Fruit fly (Drosophila melanogaster) whole organism, embryonic: Measurements from ENCODE around the gene Prx5.

Experiments used
- CG10543 ChIP-seq: fragments of 200-800 bp; sonication (Bioruptor generic); optimal IDR thresholded peaks from 3 replicates; lab custom pipeline; 2017; ENCODE audit warnings: missing biosample characterization, mild to moderate bottlenecking, missing genetic modification characterization, moderate library complexity
- CG11093 ChIP-seq: fragments of 200-800 bp; sonication (Bioruptor generic); IDR thresholded peaks from 3 replicates; pipeline ENCODE4 v1.3.6; 2022; ENCODE audit warnings: missing biosample characterization, missing genetic modification characterization
- CG12236 ChIP-seq: fragments of 200-800 bp; sonication (Bioruptor generic); optimal IDR thresholded peaks from 2 replicates; lab custom pipeline; 2016; ENCODE audit warnings: missing biosample characterization, missing genetic modification characterization
- CG12769 ChIP-seq: fragments of 200-800 bp; sonication (Bioruptor generic); optimal IDR thresholded peaks from 2 replicates; lab custom pipeline; 2019; ENCODE audit warnings: missing biosample characterization, mild to moderate bottlenecking, missing genetic modification characterization, moderate library complexity
- CG13624 ChIP-seq: fragments of 200-800 bp; sonication (Bioruptor generic); optimal IDR thresholded peaks from 2 replicates; lab custom pipeline; 2016; ENCODE audit warnings: missing biosample characterization, missing genetic modification characterization
- CG14014 ChIP-seq: fragments of 200-800 bp; sonication (Bioruptor generic); IDR thresholded peaks from 2 replicates; pipeline ENCODE4 v1.3.6; 2022; ENCODE audit warnings: missing biosample characterization, missing genetic modification characterization
- CG2129 ChIP-seq: fragments of 200-800 bp; sonication (Bioruptor generic); IDR thresholded peaks from 2 replicates; pipeline ENCODE4 v1.3.6; 2022; ENCODE audit warnings: missing biosample characterization, missing genetic modification characterization; ENCODE audit not compliant: partially characterized antibody
- CG42726 ChIP-seq: fragments of 200-800 bp; sonication (Bioruptor generic); IDR thresholded peaks from 2 replicates; pipeline ENCODE4 v1.3.6; 2022; ENCODE audit warnings: missing biosample characterization, missing genetic modification characterization; ENCODE audit not compliant: partially characterized antibody
- CG43689 ChIP-seq: fragments of 200-800 bp; sonication (Bioruptor generic); IDR thresholded peaks from 2 replicates; pipeline ENCODE4 v1.3.6; 2022; ENCODE audit warnings: missing biosample characterization, missing genetic modification characterization
- CG7987 ChIP-seq: fragments of 200-800 bp; sonication (Bioruptor generic); optimal IDR thresholded peaks from 2 replicates; lab custom pipeline; 2018; ENCODE audit warnings: missing biosample characterization, mild to moderate bottlenecking, missing genetic modification characterization, moderate library complexity
- Dbx ChIP-seq: fragments of 200-800 bp; sonication (Bioruptor generic); IDR thresholded peaks from 3 replicates; pipeline ENCODE4 v1.3.6; 2022; ENCODE audit warnings: missing biosample characterization, missing genetic modification characterization
- Dp ChIP-seq: fragments of 200-800 bp; sonication (Bioruptor generic); optimal IDR thresholded peaks from 2 replicates; lab custom pipeline; 2018; ENCODE audit warnings: missing biosample characterization, mild to moderate bottlenecking, missing genetic modification characterization, moderate library complexity
- Nf-YB ChIP-seq: fragments of 200-800 bp; sonication (Bioruptor generic); optimal IDR thresholded peaks from 3 replicates; lab custom pipeline; 2019; ENCODE audit warnings: missing biosample characterization, mild to moderate bottlenecking, missing genetic modification characterization, moderate library complexity
- Nf-YC ChIP-seq: fragments of 200-800 bp; optimal IDR thresholded peaks from 3 replicates; lab custom pipeline; 2019; ENCODE audit warnings: missing biosample characterization, mild to moderate bottlenecking, missing genetic modification characterization, moderate library complexity
- Tbp ChIP-seq: fragments of >200 bp; optimal IDR thresholded peaks from 2 replicates; lab custom pipeline; 2018; ENCODE audit warnings: missing biosample characterization, missing genetic modification characterization
- Usf ChIP-seq: fragments of 200-800 bp; sonication (Bioruptor generic); optimal IDR thresholded peaks from 2 replicates; lab custom pipeline; 2017; ENCODE audit warnings: missing genotype, missing biosample characterization, missing genetic modification characterization
- crol ChIP-seq: fragments of 200-800 bp; sonication (Bioruptor generic); IDR thresholded peaks from 2 replicates; pipeline ENCODE4 v1.3.6; 2022; ENCODE audit warnings: missing biosample characterization, missing genetic modification characterization
- hth ChIP-seq: fragments of >200 bp; optimal IDR thresholded peaks from 2 replicates; lab custom pipeline; 2017; ENCODE audit warnings: inconsistent platforms
- luna ChIP-seq: fragments of 200-800 bp; sonication (Bioruptor generic); optimal IDR thresholded peaks from 2 replicates; lab custom pipeline; 2016; ENCODE audit warnings: missing biosample characterization, missing genetic modification characterization
- odd ChIP-seq: fragments of 200-800 bp; sonication (Bioruptor generic); optimal IDR thresholded peaks from 2 replicates; lab custom pipeline; 2017; ENCODE audit warnings: missing biosample characterization, mild to moderate bottlenecking, missing genetic modification characterization
- prd ChIP-seq, 3 experiments: fragments of >200 bp in 2 of 3; fragments of 200-800 bp in 1 of 3; sonication (Bioruptor generic) in 1 of 3; optimal IDR thresholded peaks in 2 of 3; IDR thresholded peaks in 1 of 3; 2 replicates in 2 of 3; 3 replicates in 1 of 3; pipeline versions ENCODE4 v1.3.6 to Lab custom; 2017 to 2022; ENCODE audit warnings: missing biosample characterization in 1 of 3, missing genetic modification characterization in 1 of 3
- pros ChIP-seq: fragments of 200-800 bp; sonication (Bioruptor generic); optimal IDR thresholded peaks from 3 replicates; lab custom pipeline; 2019; ENCODE audit warnings: missing biosample characterization, mild to moderate bottlenecking, missing genetic modification characterization, moderate library complexity
- sd ChIP-seq: fragments of 200-800 bp; sonication (Bioruptor generic); optimal IDR thresholded peaks from 3 replicates; lab custom pipeline; 2018; ENCODE audit warnings: missing biosample characterization, mild to moderate bottlenecking, missing genetic modification characterization, moderate library complexity
- slou ChIP-seq: fragments of 200-800 bp; sonication (Bioruptor generic); optimal IDR thresholded peaks from 3 replicates; lab custom pipeline; 2016; ENCODE audit warnings: missing biosample characterization, missing genetic modification characterization
- so ChIP-seq: fragments of 200-800 bp; sonication (Bioruptor generic); IDR thresholded peaks from 3 replicates; pipeline ENCODE4 v1.3.6; 2022; ENCODE audit warnings: missing biosample characterization, missing genetic modification characterization
- sr ChIP-seq: fragments of 200-800 bp; sonication (Bioruptor generic); IDR thresholded peaks from 3 replicates; pipeline ENCODE4 v1.3.6; 2022; ENCODE audit warnings: missing biosample characterization, missing genetic modification characterization

Gene Prx5

DNA sequence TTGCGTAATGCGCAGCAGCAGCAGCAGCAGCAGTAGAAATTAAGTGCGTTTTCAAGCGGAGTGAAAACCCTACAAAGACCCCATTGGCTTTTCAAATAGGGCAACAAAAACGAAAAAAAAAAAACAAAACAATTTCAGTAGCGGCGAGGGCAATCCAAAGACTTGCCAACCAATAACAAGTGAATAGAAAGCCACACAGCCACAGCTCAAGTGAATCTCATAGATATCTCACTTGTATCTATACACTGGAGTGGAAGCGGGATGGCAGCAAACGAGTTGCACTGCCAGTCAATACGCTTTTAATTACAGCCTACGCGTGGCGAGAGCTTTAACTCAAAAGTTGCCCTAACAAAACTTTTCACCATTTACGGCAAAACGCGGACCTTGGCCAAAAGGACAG, 48.8 kb downstream of the Prx5 start:
- TF ChIP-seq Nf-YC (tag; lab: Kevin White, UChicago): peak; percentile 64
- no peak for TF ChIP-seq CG13624 (GFP tag; lab: Kevin White, UChicago)
- no peak for TF ChIP-seq CG11093
- peak; percentile 88 for TF ChIP-seq Nf-YB (GFP tag; lab: Kevin White, UChicago)

DNA sequence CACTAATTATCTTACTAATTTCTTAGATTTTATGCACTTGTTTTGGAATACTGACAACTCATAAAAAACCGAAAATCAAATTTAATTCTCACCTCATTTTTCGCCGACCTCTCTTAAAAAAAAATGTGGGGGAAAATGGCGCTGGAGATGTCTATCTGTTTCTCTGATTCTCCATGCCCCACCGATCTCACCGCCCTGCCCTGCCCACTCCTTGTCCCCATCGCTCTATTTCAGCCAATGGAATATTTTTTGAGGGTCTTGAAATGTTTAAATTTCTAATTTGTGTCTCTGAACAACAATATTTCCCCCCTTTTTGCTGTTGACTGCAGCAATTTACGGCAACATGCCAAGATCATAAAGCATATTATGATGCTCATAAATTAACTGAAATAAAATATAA, 49.5 kb downstream of the Prx5 start:
- no peak for TF ChIP-seq CG43689 (GFP tag; lab: Robert Waterston, UW)
- no peak for TF ChIP-seq Dp (GFP tag; lab: Kevin White, UChicago)
- no peak for TF ChIP-seq Usf
- TF ChIP-seq Dbx (GFP tag; lab: Robert Waterston, UW): no peak
- TF ChIP-seq sd: peak; percentile 34
- TF ChIP-seq CG2129 (GFP tag; lab: Robert Waterston, UW): no peak
- TF ChIP-seq so (GFP tag; lab: Robert Waterston, UW): peak; percentile 14; the same call in 1 of the 3 replicates
- no peak for TF ChIP-seq CG7987 (GFP tag; lab: Kevin White, UChicago)
- TF ChIP-seq hth (lab: Kevin White, UChicago): no peak
- TF ChIP-seq sr (GFP tag; lab: Robert Waterston, UW): peak; percentile 78
- no peak for TF ChIP-seq prd (optimal IDR thresholded peaks at IDR 0.05; lab: Kevin White, UChicago)
- TF ChIP-seq prd (GFP tag; IDR thresholded peaks at IDR 0.05; lab: Robert Waterston, UW): no peak
- no peak for TF ChIP-seq odd
- peak; percentile 18 for TF ChIP-seq CG12769 (tag; lab: Kevin White, UChicago)
- TF ChIP-seq slou (GFP tag; lab: Kevin White, UChicago): no peak
- no peak for TF ChIP-seq CG12236
- TF ChIP-seq pros (GFP tag; lab: Kevin White, UChicago): no peak
- TF ChIP-seq CG10543: no peak
- peak; percentile 65; the same call in 1 of the 2 replicates for TF ChIP-seq crol (GFP tag; lab: Robert Waterston, UW)
- no peak for TF ChIP-seq CG14014 (GFP tag; lab: Robert Waterston, UW)
- no peak for TF ChIP-seq luna (GFP tag; lab: Kevin White, UChicago)
- TF ChIP-seq CG42726: no peak
- no peak for TF ChIP-seq Tbp (GFP tag; lab: Kevin White, UChicago)
